Worm (Caenorhabditis elegans) whole organism, L1 larva: ENCODE data around the gene str-255.

Experiments used
- nhr-237 ChIP-seq: fragments of 150-350 bp; optimal IDR thresholded peaks from 2 replicates; lab custom pipeline; 2014; ENCODE audit warnings: missing biosample characterization, missing genetic modification characterization
- nhr-28 ChIP-seq: fragments of 150-350 bp; optimal IDR thresholded peaks from 2 replicates; lab custom pipeline; 2014; ENCODE audit warnings: missing biosample characterization, missing genetic modification characterization
- snpc-4 ChIP-seq: fragments of 150-350 bp; optimal IDR thresholded peaks from 2 replicates; lab custom pipeline; 2014; ENCODE audit warnings: missing biosample characterization, missing genetic modification characterization
- unc-130 ChIP-seq: fragments of 150-350 bp; optimal IDR thresholded peaks from 2 replicates; lab custom pipeline; 2017; ENCODE audit warnings: missing biosample characterization, missing genetic modification characterization, inconsistent platforms

DNA sequence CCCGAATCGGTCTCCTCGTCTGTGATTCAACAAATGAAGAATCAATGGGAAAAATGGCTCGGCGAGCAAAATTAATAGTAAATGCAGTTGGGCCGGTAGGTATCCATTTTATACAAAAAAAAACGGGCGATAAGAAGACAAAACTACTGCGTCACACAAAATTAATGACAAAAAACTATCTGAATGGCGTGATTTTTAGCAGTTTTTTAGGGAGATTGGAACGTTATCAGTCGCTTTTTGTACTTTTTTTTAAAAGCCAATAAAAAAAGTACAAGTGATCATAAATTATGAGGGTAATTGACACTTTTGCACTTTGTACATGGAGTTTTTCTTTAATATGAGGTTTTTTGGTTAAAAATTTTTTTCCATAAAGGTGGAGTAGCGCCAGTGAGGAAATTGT, 40.5 kb downstream of the str-255 start:
- TF ChIP-seq unc-130 (tag; lab: Kevin White, UChicago), result no peak
- no peak for TF ChIP-seq nhr-237
- no peak for TF ChIP-seq nhr-28 (tag; lab: Kevin White, UChicago)
- no peak for TF ChIP-seq snpc-4 (tag; lab: Kevin White, UChicago)
